Fruit fly (Drosophila melanogaster) whole organism, embryonic: Measurements from ENCODE around the gene CG15332.
A peak's percentile ranks its signal among the peaks of the same experiment; 100 is the strongest.

ENCODE experiments used
- Aef1 ChIP-seq: fragments of 200-800 bp; sonication (Bioruptor generic); IDR thresholded peaks from 3 replicates; pipeline ENCODE4 v1.3.6; 2022; ENCODE audit warnings: missing biosample characterization, missing genetic modification characterization
- BtbVII ChIP-seq: fragments of 200-800 bp; sonication (Bioruptor generic); optimal IDR thresholded peaks from 3 replicates; lab custom pipeline; 2017; ENCODE audit warnings: missing biosample characterization, mild to moderate bottlenecking, missing genetic modification characterization
- CG10431 ChIP-seq: fragments of 200-800 bp; sonication (Bioruptor generic); optimal IDR thresholded peaks from 3 replicates; lab custom pipeline; 2018; ENCODE audit warnings: missing biosample characterization, mild to moderate bottlenecking, missing genetic modification characterization
- CG11247 ChIP-seq: fragments of 200-800 bp; sonication (Bioruptor generic); IDR thresholded peaks from 2 replicates; pipeline ENCODE4 v1.3.6; 2022; ENCODE audit warnings: missing biosample characterization, missing genetic modification characterization
- CG12659 ChIP-seq: fragments of 200-800 bp; sonication (Bioruptor generic); optimal IDR thresholded peaks from 3 replicates; lab custom pipeline; 2017; ENCODE audit warnings: mild to moderate bottlenecking, missing biosample characterization, missing genetic modification reagents, missing genetic modification characterization
- CG12744 ChIP-seq: fragments of 200-800 bp; sonication (Bioruptor generic); optimal IDR thresholded peaks from 2 replicates; lab custom pipeline; 2016; ENCODE audit warnings: missing biosample characterization, missing genetic modification characterization
- CG13287 ChIP-seq: fragments of 200-800 bp; sonication (Bioruptor generic); IDR thresholded peaks from 2 replicates; pipeline ENCODE4 v1.3.6; 2022; ENCODE audit warnings: missing biosample characterization, missing genetic modification characterization; ENCODE audit not compliant: partially characterized antibody
- CG14441 ChIP-seq: fragments of 200-800 bp; sonication (Bioruptor generic); IDR thresholded peaks from 2 replicates; pipeline ENCODE4 v1.3.6; 2022; ENCODE audit warnings: missing biosample characterization, missing genetic modification characterization
- CG15514 ChIP-seq: fragments of 200-800 bp; sonication (Bioruptor generic); optimal IDR thresholded peaks from 3 replicates; lab custom pipeline; 2017; ENCODE audit warnings: missing biosample characterization, missing genetic modification characterization, mild to moderate bottlenecking, moderate library complexity, missing genetic modification reagents
- CG15696 ChIP-seq: fragments of 200-800 bp; sonication (Bioruptor generic); optimal IDR thresholded peaks from 2 replicates; lab custom pipeline; 2019; ENCODE audit warnings: missing biosample characterization, mild to moderate bottlenecking, missing genetic modification characterization, moderate library complexity
- CG17186 ChIP-seq: fragments of 200-800 bp; sonication (Bioruptor generic); optimal IDR thresholded peaks from 3 replicates; lab custom pipeline; 2017; ENCODE audit warnings: missing biosample characterization, missing genetic modification reagents, missing genetic modification characterization
- CG17912 ChIP-seq: fragments of 200-800 bp; sonication (Bioruptor generic); optimal IDR thresholded peaks from 2 replicates; lab custom pipeline; 2018; ENCODE audit warnings: missing biosample characterization, mild to moderate bottlenecking, missing genetic modification characterization
- CG18599 ChIP-seq: fragments of 200-800 bp; sonication (Bioruptor generic); optimal IDR thresholded peaks from 3 replicates; lab custom pipeline; 2017; ENCODE audit warnings: missing biosample characterization, missing genetic modification characterization, mild to moderate bottlenecking, moderate library complexity, missing genetic modification reagents
- CG31441 ChIP-seq: fragments of 200-800 bp; sonication (Bioruptor generic); IDR thresholded peaks from 2 replicates; pipeline ENCODE4 v1.3.6; 2022; ENCODE audit warnings: missing biosample characterization, missing genetic modification characterization
- CG4617 ChIP-seq: fragments of 200-800 bp; sonication (Bioruptor generic); optimal IDR thresholded peaks from 3 replicates; lab custom pipeline; 2016; ENCODE audit warnings: missing biosample characterization, missing genetic modification characterization, borderline replicate concordance
- CG6689 ChIP-seq: fragments of 200-800 bp; sonication (Bioruptor generic); IDR thresholded peaks from 2 replicates; pipeline ENCODE4 v1.3.6; 2022; ENCODE audit warnings: missing biosample characterization, missing genetic modification characterization
- CG7357 ChIP-seq: fragments of 200-800 bp; sonication (Bioruptor generic); IDR thresholded peaks from 3 replicates; pipeline ENCODE4 v1.3.6; 2022; ENCODE audit warnings: missing biosample characterization, missing genetic modification characterization
- CG7928 ChIP-seq: fragments of 200-800 bp; sonication (Bioruptor generic); optimal IDR thresholded peaks from 2 replicates; lab custom pipeline; 2017; ENCODE audit warnings: missing biosample characterization, mild to moderate bottlenecking, missing genetic modification characterization
- CG7963 ChIP-seq: fragments of 200-800 bp; sonication (Bioruptor generic); IDR thresholded peaks from 3 replicates; pipeline ENCODE4 v1.3.6; 2022; ENCODE audit warnings: missing biosample characterization, missing genetic modification characterization; ENCODE audit not compliant: partially characterized antibody
- CG8089 ChIP-seq: fragments of 200-800 bp; sonication (Bioruptor generic); optimal IDR thresholded peaks from 3 replicates; lab custom pipeline; 2016; ENCODE audit warnings: missing biosample characterization, missing genetic modification characterization
- CG8388 ChIP-seq: fragments of 200-800 bp; sonication (Bioruptor generic); optimal IDR thresholded peaks from 2 replicates; lab custom pipeline; 2019; ENCODE audit warnings: missing biosample characterization, mild to moderate bottlenecking, missing genetic modification characterization, moderate library complexity
- CG9215 ChIP-seq: fragments of 200-800 bp; sonication (Bioruptor generic); IDR thresholded peaks from 2 replicates; pipeline ENCODE4 v1.3.6; 2022; ENCODE audit warnings: missing biosample characterization, missing genetic modification characterization
- CHES-1-like ChIP-seq: fragments of 200-800 bp; sonication (Bioruptor generic); optimal IDR thresholded peaks from 2 replicates; lab custom pipeline; 2016; ENCODE audit warnings: missing biosample characterization, missing genetic modification characterization
- Deaf1 ChIP-seq: fragments of 200-800 bp; optimal IDR thresholded peaks from 3 replicates; lab custom pipeline; 2019; ENCODE audit warnings: missing biosample characterization, mild to moderate bottlenecking, missing genetic modification characterization, moderate library complexity
- Eip74EF ChIP-seq, 2 experiments: fragments of 200-800 bp in 1 of 2; fragments of >200 bp in 1 of 2; sonication (Bioruptor generic) in 1 of 2; optimal IDR thresholded peaks; 2 replicates each; lab custom pipeline; 2017 to 2019; ENCODE audit warnings: missing biosample characterization in 2 of 2, missing genetic modification characterization in 2 of 2, mild to moderate bottlenecking in 1 of 2, moderate library complexity in 1 of 2
- Elba2 ChIP-seq: fragments of 200-800 bp; sonication (Bioruptor generic); optimal IDR thresholded peaks from 3 replicates; lab custom pipeline; 2016; ENCODE audit warnings: missing biosample characterization, missing genetic modification characterization
- Hand ChIP-seq: fragments of 200-800 bp; sonication (Bioruptor generic); optimal IDR thresholded peaks from 2 replicates; lab custom pipeline; 2017; ENCODE audit warnings: mild to moderate bottlenecking, missing biosample characterization, missing genetic modification reagents, missing genetic modification characterization
- Hey ChIP-seq: fragments of 200-800 bp; sonication (Bioruptor generic); optimal IDR thresholded peaks from 3 replicates; lab custom pipeline; 2018; ENCODE audit warnings: missing biosample characterization, mild to moderate bottlenecking, missing genetic modification characterization
- Hmr ChIP-seq: fragments of 200-800 bp; sonication (Bioruptor generic); optimal IDR thresholded peaks from 3 replicates; lab custom pipeline; 2017; ENCODE audit warnings: mild to moderate bottlenecking, missing biosample characterization, missing genetic modification reagents, missing genetic modification characterization
- Hmx ChIP-seq: fragments of 200-800 bp; sonication (Bioruptor generic); optimal IDR thresholded peaks from 2 replicates; lab custom pipeline; 2016; ENCODE audit warnings: missing biosample characterization, missing genetic modification characterization
- NK7.1 ChIP-seq: fragments of 200-800 bp; sonication (Bioruptor generic); optimal IDR thresholded peaks from 3 replicates; lab custom pipeline; 2016; ENCODE audit warnings: missing biosample characterization, missing genetic modification characterization
- Nf-YB ChIP-seq: fragments of 200-800 bp; sonication (Bioruptor generic); optimal IDR thresholded peaks from 3 replicates; lab custom pipeline; 2019; ENCODE audit warnings: missing biosample characterization, mild to moderate bottlenecking, missing genetic modification characterization, moderate library complexity
- Nf-YC ChIP-seq: fragments of 200-800 bp; optimal IDR thresholded peaks from 3 replicates; lab custom pipeline; 2019; ENCODE audit warnings: missing biosample characterization, mild to moderate bottlenecking, missing genetic modification characterization, moderate library complexity
- Ptx1 ChIP-seq: fragments of 200-800 bp; sonication (Bioruptor generic); IDR thresholded peaks from 2 replicates; pipeline ENCODE4 v1.3.6; 2022; ENCODE audit warnings: missing biosample characterization, missing genetic modification characterization
- Sry-β ChIP-seq: fragments of 200-800 bp; sonication (Bioruptor generic); optimal IDR thresholded peaks from 2 replicates; lab custom pipeline; 2018; ENCODE audit warnings: missing biosample characterization, mild to moderate bottlenecking, missing genetic modification characterization, moderate library complexity
- Ssrp ChIP-seq: fragments of 200-800 bp; sonication (Bioruptor generic); optimal IDR thresholded peaks from 2 replicates; lab custom pipeline; 2018; ENCODE audit warnings: missing biosample characterization, mild to moderate bottlenecking, missing genetic modification characterization, moderate library complexity
- ato ChIP-seq: fragments of 200-800 bp; sonication (Bioruptor generic); IDR thresholded peaks from 2 replicates; pipeline ENCODE4 v1.3.6; 2022; ENCODE audit warnings: missing biosample characterization, missing genetic modification characterization; ENCODE audit not compliant: partially characterized antibody
- caup ChIP-seq: fragments of 200-800 bp; sonication (Bioruptor generic); optimal IDR thresholded peaks from 3 replicates; lab custom pipeline; 2017; ENCODE audit warnings: missing biosample characterization, mild to moderate bottlenecking, missing genetic modification characterization, moderate library complexity; ENCODE audit not compliant: severe bottlenecking
- dpn ChIP-seq, 2 experiments: fragments of 200-800 bp; sonication (Bioruptor generic); optimal IDR thresholded peaks; 3 replicates each; lab custom pipeline; 2016; ENCODE audit warnings: missing biosample characterization in 2 of 2, missing genetic modification characterization in 2 of 2
- en ChIP-seq: fragments of 200-800 bp; sonication (Bioruptor generic); optimal IDR thresholded peaks from 2 replicates; lab custom pipeline; 2016; ENCODE audit warnings: missing biosample characterization, missing genetic modification characterization
- ftz-f1 ChIP-seq: fragments of 200-800 bp; sonication (Bioruptor generic); optimal IDR thresholded peaks from 2 replicates; lab custom pipeline; 2016; ENCODE audit warnings: missing biosample characterization, missing genetic modification characterization
- her ChIP-seq: fragments of 200-800 bp; sonication (Bioruptor generic); optimal IDR thresholded peaks from 2 replicates; lab custom pipeline; 2016; ENCODE audit warnings: missing biosample characterization, missing genetic modification characterization
- mirr ChIP-seq: fragments of 200-800 bp; sonication (Bioruptor generic); optimal IDR thresholded peaks from 3 replicates; lab custom pipeline; 2018; ENCODE audit warnings: missing biosample characterization, mild to moderate bottlenecking, missing genetic modification characterization
- pan ChIP-seq, 4 experiments: fragments of >200 bp in 3 of 4; fragments of 200-800 bp in 1 of 4; sonication (Bioruptor generic) in 1 of 4; optimal IDR thresholded peaks in 3 of 4; IDR thresholded peaks in 1 of 4; 2 replicates each; pipeline versions ENCODE4 v1.3.6 to Lab custom; 2017 to 2022; ENCODE audit warnings: missing biosample characterization in 2 of 4, missing genetic modification characterization in 2 of 4, mixed read lengths in 1 of 4
- ranshi ChIP-seq: fragments of 200-800 bp; sonication (Bioruptor generic); IDR thresholded peaks from 2 replicates; pipeline ENCODE4 v1.3.6; 2022; ENCODE audit warnings: missing biosample characterization, missing genetic modification characterization
- sim ChIP-seq: fragments of 200-800 bp; sonication (Bioruptor generic); IDR thresholded peaks from 2 replicates; pipeline ENCODE4 v1.3.6; 2022; ENCODE audit warnings: missing biosample characterization, missing genetic modification characterization
- slou ChIP-seq: fragments of 200-800 bp; sonication (Bioruptor generic); optimal IDR thresholded peaks from 3 replicates; lab custom pipeline; 2016; ENCODE audit warnings: missing biosample characterization, missing genetic modification characterization
- sr ChIP-seq: fragments of 200-800 bp; sonication (Bioruptor generic); IDR thresholded peaks from 3 replicates; pipeline ENCODE4 v1.3.6; 2022; ENCODE audit warnings: missing biosample characterization, missing genetic modification characterization
- ssp ChIP-seq: fragments of 200-800 bp; sonication (Bioruptor generic); IDR thresholded peaks from 2 replicates; pipeline ENCODE4 v1.3.6; 2022; ENCODE audit warnings: missing biosample characterization, missing genetic modification characterization
- zfh2 ChIP-seq: fragments of 200-800 bp; sonication (Bioruptor generic); optimal IDR thresholded peaks from 2 replicates; lab custom pipeline; 2016; ENCODE audit warnings: missing biosample characterization, missing genetic modification characterization

CG15332 gene

dm6 chrX:7909482-7909881 is 46.3 kb downstream of the CG15332 start (continued):
- no peak for TF ChIP-seq CG6689
- no peak for TF ChIP-seq sim
- no peak for TF ChIP-seq BtbVII
- peak; percentile 42; the same call in 1 of the 2 replicates for TF ChIP-seq Ptx1
- no peak for TF ChIP-seq sr
- TF ChIP-seq Sry-β: no peak
- TF ChIP-seq pan (optimal IDR thresholded peaks at IDR 0.05; lab: Kevin White, UChicago): no peak
- TF ChIP-seq pan (GFP tag; optimal IDR thresholded peaks at IDR 0.05 in 1 of 2, IDR thresholded peaks at IDR 0.05 in 1 of 2): peak in 1 of 2 experiments; percentile 37
- TF ChIP-seq Nf-YC (tag; lab: Kevin White, UChicago): no peak
- TF ChIP-seq ato: no peak
- TF ChIP-seq CHES-1-like (GFP tag; lab: Kevin White, UChicago): no peak
- no peak for TF ChIP-seq CG7928 (GFP tag; lab: Kevin White, UChicago)
- TF ChIP-seq CG9215: no peak
- TF ChIP-seq ranshi (GFP tag; lab: Robert Waterston, UW): 0 out of 2 replicates have a peak, but pooled peaks have one; percentile 36
- no peak for TF ChIP-seq Hmr (GFP tag; lab: Kevin White, UChicago)
- no peak for TF ChIP-seq caup (GFP tag; lab: Kevin White, UChicago)
- no peak for TF ChIP-seq Deaf1 (tag; lab: Kevin White, UChicago)
- TF ChIP-seq Eip74EF (GFP tag; optimal IDR thresholded peaks at IDR 0.05; lab: Kevin White, UChicago): no peak
- TF ChIP-seq CG15696: no peak
- no peak for TF ChIP-seq CG7963 (GFP tag; lab: Robert Waterston, UW)
- TF ChIP-seq zfh2 (GFP tag; lab: Kevin White, UChicago): no peak
- no peak for TF ChIP-seq CG12744 (GFP tag; lab: Kevin White, UChicago)
- no peak for TF ChIP-seq NK7.1 (GFP tag; lab: Kevin White, UChicago)
- TF ChIP-seq en (GFP tag; lab: Kevin White, UChicago): no peak
- TF ChIP-seq Aef1: no peak
- no peak for TF ChIP-seq CG31441 (GFP tag; lab: Robert Waterston, UW)
- no peak for TF ChIP-seq slou (GFP tag; lab: Kevin White, UChicago)
- no peak for TF ChIP-seq Elba2
- no peak for TF ChIP-seq ftz-f1 (GFP tag; lab: Kevin White, UChicago)
- TF ChIP-seq CG12659 (GFP tag; lab: Kevin White, UChicago): peak; percentile 24
- no peak for TF ChIP-seq CG13287 (GFP tag; lab: Robert Waterston, UW)
- TF ChIP-seq Hand: no peak
- no peak for TF ChIP-seq Ssrp (tag; lab: Kevin White, UChicago)
- no peak for TF ChIP-seq Hey (tag; lab: Kevin White, UChicago)
- no peak for TF ChIP-seq CG10431 (GFP tag; lab: Kevin White, UChicago)
- no peak for TF ChIP-seq her
- no peak for TF ChIP-seq Hmx (GFP tag; lab: Kevin White, UChicago)
- TF ChIP-seq Nf-YB (GFP tag; lab: Kevin White, UChicago): no peak
- peak; percentile 32 for TF ChIP-seq CG15514 (GFP tag; lab: Kevin White, UChicago)
- no peak for TF ChIP-seq CG17186 (GFP tag; lab: Kevin White, UChicago)
- no peak for TF ChIP-seq CG17912 (GFP tag; lab: Kevin White, UChicago)
- no peak for TF ChIP-seq CG8089
- TF ChIP-seq dpn (GFP tag; optimal IDR thresholded peaks at IDR 0.05; lab: Kevin White, UChicago): no peak
- TF ChIP-seq CG4617: no peak
- TF ChIP-seq CG18599 (GFP tag; lab: Kevin White, UChicago): peak; percentile 42
- TF ChIP-seq CG14441 (GFP tag; lab: Robert Waterston, UW): peak; percentile 65
- no peak for TF ChIP-seq CG8388
- TF ChIP-seq mirr (GFP tag; lab: Kevin White, UChicago): no peak
- no peak for TF ChIP-seq CG7357 (GFP tag; lab: Robert Waterston, UW)
- no peak for TF ChIP-seq CG11247 (GFP tag; lab: Robert Waterston, UW)
- no peak for TF ChIP-seq ssp
